Fruit fly (Drosophila melanogaster) whole organism, embryonic: Measurements from ENCODE around the gene Larp7.

Experiments used
- ATbp ChIP-seq: fragments of 200-800 bp; sonication (Bioruptor generic); optimal IDR thresholded peaks from 2 replicates; lab custom pipeline; 2017; ENCODE audit warnings: missing biosample characterization, mild to moderate bottlenecking, missing genetic modification characterization, missing genetic modification reagents
- Antp ChIP-seq: fragments of 200-800 bp; sonication (Bioruptor generic); optimal IDR thresholded peaks from 3 replicates; lab custom pipeline; 2016; ENCODE audit warnings: missing biosample characterization, missing genetic modification characterization
- BtbVII ChIP-seq: fragments of 200-800 bp; sonication (Bioruptor generic); optimal IDR thresholded peaks from 3 replicates; lab custom pipeline; 2017; ENCODE audit warnings: missing biosample characterization, mild to moderate bottlenecking, missing genetic modification characterization
- CG10979 ChIP-seq: fragments of 200-800 bp; sonication (Bioruptor generic); optimal IDR thresholded peaks from 2 replicates; lab custom pipeline; 2018; ENCODE audit warnings: missing biosample characterization, mild to moderate bottlenecking, missing genetic modification characterization, moderate library complexity
- CG11456 ChIP-seq: fragments of 200-800 bp; sonication (Bioruptor generic); IDR thresholded peaks from 3 replicates; pipeline ENCODE4 v1.3.6; 2022; ENCODE audit warnings: missing biosample characterization, missing genetic modification characterization
- CG11504 ChIP-seq: fragments of 200-800 bp; sonication (Bioruptor generic); optimal IDR thresholded peaks from 3 replicates; lab custom pipeline; 2019; ENCODE audit warnings: missing biosample characterization, mild to moderate bottlenecking, missing genetic modification characterization, moderate library complexity
- CG11695 ChIP-seq: fragments of 200-800 bp; sonication (Bioruptor generic); IDR thresholded peaks from 3 replicates; pipeline ENCODE4 v1.3.6; 2022; ENCODE audit warnings: missing biosample characterization, missing genetic modification characterization
- CG12659 ChIP-seq: fragments of 200-800 bp; sonication (Bioruptor generic); optimal IDR thresholded peaks from 3 replicates; lab custom pipeline; 2017; ENCODE audit warnings: mild to moderate bottlenecking, missing biosample characterization, missing genetic modification reagents, missing genetic modification characterization
- CG13123 ChIP-seq: fragments of 200-800 bp; sonication (Bioruptor generic); optimal IDR thresholded peaks from 2 replicates; lab custom pipeline; 2016; ENCODE audit warnings: missing biosample characterization, missing genetic modification characterization
- CG16779 ChIP-seq: fragments of 200-800 bp; sonication (Bioruptor generic); IDR thresholded peaks from 2 replicates; pipeline ENCODE4 v1.3.6; 2022; ENCODE audit warnings: missing biosample characterization, missing genetic modification characterization
- CG16815 ChIP-seq: fragments of 200-800 bp; sonication (Bioruptor generic); optimal IDR thresholded peaks from 3 replicates; lab custom pipeline; 2017; ENCODE audit warnings: missing biosample characterization, mild to moderate bottlenecking, missing genetic modification characterization
- CG2116 ChIP-seq: fragments of 200-800 bp; sonication (Bioruptor generic); optimal IDR thresholded peaks from 3 replicates; lab custom pipeline; 2018; ENCODE audit warnings: missing biosample characterization, mild to moderate bottlenecking, missing genetic modification characterization
- CG2875 ChIP-seq: fragments of 200-800 bp; sonication (Bioruptor generic); optimal IDR thresholded peaks from 2 replicates; lab custom pipeline; 2017; ENCODE audit warnings: missing biosample characterization, mild to moderate bottlenecking, missing genetic modification characterization, missing genetic modification reagents
- CG33213 ChIP-seq: fragments of 200-800 bp; sonication (Bioruptor generic); optimal IDR thresholded peaks from 3 replicates; lab custom pipeline; 2016; ENCODE audit warnings: missing biosample characterization, missing genetic modification characterization
- CG34224 ChIP-seq: fragments of 200-800 bp; sonication (Bioruptor generic); IDR thresholded peaks from 3 replicates; pipeline ENCODE4 v1.3.6; 2022; ENCODE audit warnings: missing biosample characterization, missing genetic modification characterization; ENCODE audit not compliant: partially characterized antibody
- CG34376 ChIP-seq: fragments of 200-800 bp; sonication (Bioruptor generic); optimal IDR thresholded peaks from 2 replicates; lab custom pipeline; 2018; ENCODE audit warnings: missing biosample characterization, mild to moderate bottlenecking, missing genetic modification characterization
- CG3847 ChIP-seq: fragments of 200-800 bp; sonication (Bioruptor generic); IDR thresholded peaks from 2 replicates; pipeline ENCODE4 v1.3.6; 2022; ENCODE audit warnings: missing biosample characterization, missing genetic modification characterization
- CG6175 ChIP-seq: fragments of 200-800 bp; sonication (Bioruptor generic); IDR thresholded peaks from 3 replicates; pipeline ENCODE4 v1.3.6; 2022; ENCODE audit warnings: missing biosample characterization, missing genetic modification characterization
- CG7987 ChIP-seq: fragments of 200-800 bp; sonication (Bioruptor generic); optimal IDR thresholded peaks from 2 replicates; lab custom pipeline; 2018; ENCODE audit warnings: missing biosample characterization, mild to moderate bottlenecking, missing genetic modification characterization, moderate library complexity
- CG8765 ChIP-seq: fragments of 200-800 bp; sonication (Bioruptor generic); IDR thresholded peaks from 2 replicates; pipeline ENCODE4 v1.3.6; 2022; ENCODE audit warnings: missing biosample characterization, missing genetic modification characterization
- CG9215 ChIP-seq: fragments of 200-800 bp; sonication (Bioruptor generic); IDR thresholded peaks from 2 replicates; pipeline ENCODE4 v1.3.6; 2022; ENCODE audit warnings: missing biosample characterization, missing genetic modification characterization
- CG9797 ChIP-seq: fragments of 200-800 bp; sonication (Bioruptor generic); optimal IDR thresholded peaks from 3 replicates; lab custom pipeline; 2018; ENCODE audit warnings: missing biosample characterization, mild to moderate bottlenecking, missing genetic modification characterization
- CoRest ChIP-seq: fragments of 200-800 bp; sonication (Bioruptor generic); optimal IDR thresholded peaks from 3 replicates; lab custom pipeline; 2018; ENCODE audit warnings: missing biosample characterization, mild to moderate bottlenecking, missing genetic modification characterization, moderate library complexity
- D19A ChIP-seq: fragments of 200-800 bp; optimal IDR thresholded peaks from 3 replicates; lab custom pipeline; 2019; ENCODE audit warnings: missing biosample characterization, mild to moderate bottlenecking, missing genetic modification characterization, moderate library complexity
- E2f1 ChIP-seq: fragments of 200-800 bp; sonication (Bioruptor generic); IDR thresholded peaks from 2 replicates; pipeline ENCODE4 v1.3.6; 2022; ENCODE audit warnings: missing biosample characterization, missing genetic modification characterization
- E2f2 ChIP-seq: fragments of 200-800 bp; sonication (Bioruptor generic); IDR thresholded peaks from 2 replicates; pipeline ENCODE4 v1.3.6; 2022; ENCODE audit warnings: missing biosample characterization, missing genetic modification characterization
- Elba2 ChIP-seq: fragments of 200-800 bp; sonication (Bioruptor generic); optimal IDR thresholded peaks from 3 replicates; lab custom pipeline; 2016; ENCODE audit warnings: missing biosample characterization, missing genetic modification characterization
- HmgZ ChIP-seq: fragments of 200-800 bp; sonication (Bioruptor generic); optimal IDR thresholded peaks from 2 replicates; lab custom pipeline; 2018; ENCODE audit warnings: missing biosample characterization, mild to moderate bottlenecking, missing genetic modification characterization
- Max ChIP-seq: fragments of 200-800 bp; sonication (Bioruptor generic); optimal IDR thresholded peaks from 2 replicates; lab custom pipeline; 2016; ENCODE audit warnings: missing biosample characterization, mild to moderate bottlenecking, missing genetic modification characterization
- Med ChIP-seq: fragments of 200-800 bp; sonication (Bioruptor generic); peaks from one replicate; lab custom pipeline; 2016; ENCODE audit warnings: missing biosample characterization, missing genetic modification characterization, mild to moderate bottlenecking, inconsistent platforms, moderate library complexity
- Sry-β ChIP-seq: fragments of 200-800 bp; sonication (Bioruptor generic); optimal IDR thresholded peaks from 2 replicates; lab custom pipeline; 2018; ENCODE audit warnings: missing biosample characterization, mild to moderate bottlenecking, missing genetic modification characterization, moderate library complexity
- Trl ChIP-seq, 3 experiments: fragments of >200 bp in 2 of 3; fragments of 200-800 bp in 1 of 3; sonication (Bioruptor generic) in 1 of 3; optimal IDR thresholded peaks; 2 replicates in 1 of 3; 3 replicates in 2 of 3; lab custom pipeline; 2016 to 2017; ENCODE audit warnings: missing biosample characterization in 1 of 3, missing genetic modification characterization in 1 of 3
- ac ChIP-seq: fragments of 200-800 bp; sonication (Bioruptor generic); optimal IDR thresholded peaks from 3 replicates; lab custom pipeline; 2017; ENCODE audit warnings: missing biosample characterization, mild to moderate bottlenecking, missing genetic modification characterization
- amos ChIP-seq: fragments of 200-800 bp; sonication (Bioruptor generic); IDR thresholded peaks from 2 replicates; pipeline ENCODE4 v1.3.6; 2022; ENCODE audit warnings: missing biosample characterization, missing genetic modification characterization; ENCODE audit not compliant: partially characterized antibody
- danr ChIP-seq: fragments of 200-800 bp; sonication (Bioruptor generic); IDR thresholded peaks from 2 replicates; pipeline ENCODE4 v1.3.6; 2022; ENCODE audit warnings: missing biosample characterization, missing genetic modification characterization
- dmrt11E ChIP-seq: fragments of 200-800 bp; sonication (Bioruptor generic); optimal IDR thresholded peaks from 3 replicates; lab custom pipeline; 2018; ENCODE audit warnings: missing biosample characterization, mild to moderate bottlenecking, missing genetic modification characterization, moderate library complexity
- en ChIP-seq: fragments of 200-800 bp; sonication (Bioruptor generic); optimal IDR thresholded peaks from 2 replicates; lab custom pipeline; 2016; ENCODE audit warnings: missing biosample characterization, missing genetic modification characterization
- gro ChIP-seq: fragments of 200-800 bp; sonication (Bioruptor generic); optimal IDR thresholded peaks from 2 replicates; lab custom pipeline; 2016; ENCODE audit warnings: missing biosample characterization, missing genetic modification characterization
- h ChIP-seq: fragments of >200 bp; optimal IDR thresholded peaks from 2 replicates; lab custom pipeline; 2017
- hbn ChIP-seq: fragments of 200-800 bp; sonication (Bioruptor generic); IDR thresholded peaks from 2 replicates; pipeline ENCODE4 v1.3.6; 2022; ENCODE audit warnings: missing biosample characterization, missing genetic modification characterization; ENCODE audit not compliant: partially characterized antibody
- hkb ChIP-seq, 2 experiments: fragments of 200-800 bp in 1 of 2; fragments of >200 bp in 1 of 2; sonication (Bioruptor generic) in 1 of 2; IDR thresholded peaks in 1 of 2; optimal IDR thresholded peaks in 1 of 2; 2 replicates each; pipeline versions ENCODE4 v1.3.6 to Lab custom; 2017 to 2022; ENCODE audit warnings: missing biosample characterization in 1 of 2, missing genetic modification characterization in 1 of 2
- jumu ChIP-seq: fragments of 200-800 bp; sonication (Bioruptor generic); optimal IDR thresholded peaks from 3 replicates; lab custom pipeline; 2016; ENCODE audit warnings: missing biosample characterization, missing genetic modification characterization
- nom ChIP-seq: fragments of 200-800 bp; sonication (Bioruptor generic); optimal IDR thresholded peaks from 2 replicates; lab custom pipeline; 2017; ENCODE audit warnings: missing biosample characterization, missing genetic modification characterization, mild to moderate bottlenecking, moderate library complexity, missing genetic modification reagents
- pho ChIP-seq: fragments of 200-800 bp; sonication (Bioruptor generic); optimal IDR thresholded peaks from 2 replicates; lab custom pipeline; 2016; ENCODE audit warnings: missing biosample characterization, missing genetic modification characterization
- row ChIP-seq: fragments of 200-800 bp; sonication (Bioruptor generic); IDR thresholded peaks from 3 replicates; pipeline ENCODE4 v1.3.6; 2022; ENCODE audit warnings: missing biosample characterization, missing genetic modification characterization
- trem ChIP-seq: fragments of 200-800 bp; optimal IDR thresholded peaks from 3 replicates; lab custom pipeline; 2019; ENCODE audit warnings: missing biosample characterization, mild to moderate bottlenecking, missing genetic modification characterization, moderate library complexity
- ttk ChIP-seq: fragments of 200-800 bp; sonication (Bioruptor generic); IDR thresholded peaks from 2 replicates; pipeline ENCODE4 v2.1.2; 2022; ENCODE audit warnings: missing biosample characterization, missing genetic modification characterization
- tup ChIP-seq: fragments of 200-800 bp; sonication (Bioruptor generic); optimal IDR thresholded peaks from 2 replicates; lab custom pipeline; 2016; ENCODE audit warnings: missing biosample characterization, mild to moderate bottlenecking, missing genetic modification characterization, moderate library complexity
- zen ChIP-seq: fragments of 200-800 bp; sonication (Bioruptor generic); optimal IDR thresholded peaks from 3 replicates; lab custom pipeline; 2018; ENCODE audit warnings: missing biosample characterization, mild to moderate bottlenecking, missing genetic modification characterization, moderate library complexity

Larp7 gene

dm6 chrX:9250161-9250831, 6.7 kb downstream of the Larp7 start, which contains the start of gene CG17754 (continued):
- TF ChIP-seq jumu (GFP tag; lab: Kevin White, UChicago) (no peak), CG34224 (no peak), nom (peak; percentile 48), E2f1 (GFP tag; lab: Robert Waterston, UW) (no peak), CG2116 (GFP tag; lab: Kevin White, UChicago) (peak; percentile 27), pho (GFP tag; lab: Kevin White, UChicago) (no peak), en (GFP tag; lab: Kevin White, UChicago) (no peak), CG33213 (GFP tag; lab: Kevin White, UChicago) (peak; percentile 35), HmgZ (tag; lab: Kevin White, UChicago) (peak; percentile 2), Max (GFP tag; lab: Kevin White, UChicago) (no peak), Antp (GFP tag; lab: Kevin White, UChicago) (no peak), Sry-β (GFP tag; lab: Kevin White, UChicago) (no peak), CG6175 (no peak), hbn (no peak), CG12659 (GFP tag; lab: Kevin White, UChicago) (peak; percentile 27), hkb (optimal IDR thresholded peaks at IDR 0.05; lab: Kevin White, UChicago) (no peak), hkb (GFP tag; IDR thresholded peaks at IDR 0.05; lab: Robert Waterston, UW) (no peak), amos (GFP tag; lab: Robert Waterston, UW) (no peak), D19A (no peak), CG9797 (GFP tag; lab: Kevin White, UChicago) (peak; percentile 78), zen (tag; lab: Kevin White, UChicago) (no peak), Med (GFP tag; lab: Kevin White, UChicago) (peak; percentile 69), CG11695 (GFP tag; lab: Robert Waterston, UW) (no peak), h (lab: Kevin White, UChicago) (no peak), row (GFP tag; lab: Robert Waterston, UW) (peak; percentile 34; the same call in 1 of the 3 replicates), trem (peak; percentile 29), E2f2 (GFP tag; lab: Robert Waterston, UW) (peak; percentile 57), Elba2 (peak; percentile 19), CG16779 (GFP tag; lab: Robert Waterston, UW) (no peak), CG13123 (no peak), BtbVII (GFP tag; lab: Kevin White, UChicago) (no peak), CG10979 (tag; lab: Kevin White, UChicago) (no peak), CG2875 (no peak), danr (GFP tag; lab: Robert Waterston, UW) (no peak), CG34376 (no peak), CG8765 (GFP tag; lab: Robert Waterston, UW) (no peak), tup (GFP tag; lab: Kevin White, UChicago) (no peak), dmrt11E (no peak), gro (GFP tag; lab: Kevin White, UChicago) (no peak), CG9215 (no peak), ac (no peak), CG11456 (GFP tag; lab: Robert Waterston, UW) (no peak), ATbp (GFP tag; lab: Kevin White, UChicago) (no peak), ttk (GFP tag; lab: Robert Waterston, UW) (no peak), CoRest (tag; lab: Kevin White, UChicago) (peak; percentile 79), CG11504 (tag; lab: Kevin White, UChicago) (peak; percentile 40), CG16815 (GFP tag; lab: Kevin White, UChicago) (no peak), CG7987 (GFP tag; lab: Kevin White, UChicago) (no peak), CG3847 (GFP tag; lab: Robert Waterston, UW) (peak; percentile 38), Trl (optimal IDR thresholded peaks at IDR 0.05; lab: Kevin White, UChicago) (no peak), Trl (GFP tag; optimal IDR thresholded peaks at IDR 0.05; lab: Kevin White, UChicago) (no peak)
